Worm (Caenorhabditis elegans): ENCODE results near the gene W03B1.5.
A peak's percentile ranks its signal among the peaks of the same experiment; 100 is the strongest.

Gene W03B1.5

DNA sequence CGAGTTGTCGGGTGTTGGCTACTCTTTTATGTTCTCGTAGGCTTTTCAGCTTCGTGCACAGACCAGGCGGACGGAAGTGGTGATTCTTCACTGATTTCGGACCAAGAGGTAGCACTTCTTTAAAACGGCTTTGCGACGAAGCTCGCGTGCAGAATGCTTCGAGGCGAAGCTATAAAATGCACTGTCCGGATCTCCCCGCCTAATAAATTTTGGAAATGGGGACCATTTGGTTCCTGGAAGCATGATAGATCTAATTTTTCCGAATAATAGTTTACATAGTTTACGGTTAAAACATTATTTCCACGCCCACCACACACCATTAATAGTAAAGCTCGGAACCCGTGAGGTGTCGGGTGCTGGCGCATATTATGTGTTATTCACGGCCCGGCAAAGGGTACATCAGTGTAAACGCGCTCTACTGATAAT, 655 bp upstream of the W03B1.5 start (continued):
- peak; percentile 61 for TF ChIP-seq hmg-1.2 (GFP tag; IDR thresholded peaks at IDR 0.05)
- TF ChIP-seq nhr-80 (tag; optimal IDR thresholded peaks at IDR 0.05): no peak
- peak; percentile 25 for TF ChIP-seq lsy-27 (tag; optimal IDR thresholded peaks at IDR 0.05; ENCODE audit: borderline replicate concordance, insufficient read depth)
- no peak for TF ChIP-seq nfya-2 (GFP tag; IDR thresholded peaks at IDR 0.05)
- no peak for TF ChIP-seq lin-40 (tag; optimal IDR thresholded peaks at IDR 0.05)
- TF ChIP-seq Y53F4B.3 (GFP tag; IDR thresholded peaks at IDR 0.05): no peak; the same call in 1 of the 2 replicates
- TF ChIP-seq nhr-27 (tag; optimal IDR thresholded peaks at IDR 0.05): no peak
- no peak for TF ChIP-seq hlh-12 (tag; optimal IDR thresholded peaks at IDR 0.05)
- TF ChIP-seq egl-44 (GFP tag; IDR thresholded peaks at IDR 0.05): no peak
- no peak for TF ChIP-seq aptf-2 (GFP tag; conservative IDR thresholded peaks at IDR 0.05)
- peak; percentile 64; the same call in 1 of the 2 replicates for TF ChIP-seq hsf-1 (GFP tag; IDR thresholded peaks at IDR 0.05)
- TF ChIP-seq snpc-4 (GFP tag; optimal IDR thresholded peaks at IDR 0.05): peak; percentile 85
- peak; percentile 83 to 96 (median 92) for TF ChIP-seq snpc-4 (tag; optimal IDR thresholded peaks at IDR 0.05)
- TF ChIP-seq ama-1 (optimal IDR thresholded peaks at IDR 0.05): peak; percentile 50
- TF ChIP-seq ama-1 (GFP tag; optimal IDR thresholded peaks at IDR 0.05): no peak
- no peak for TF ChIP-seq chd-7 (tag; optimal IDR thresholded peaks at IDR 0.05)
- TF ChIP-seq F57A8.1 (GFP tag; optimal IDR thresholded peaks at IDR 0.05): no peak
- TF ChIP-seq efl-1 (GFP tag; optimal IDR thresholded peaks at IDR 0.05): peak; percentile 29
- no peak for TF ChIP-seq rec-8 (tag; optimal IDR thresholded peaks at IDR 0.05)
- TF ChIP-seq Y56A3A.18 (GFP tag; IDR thresholded peaks at IDR 0.05): no peak
- no peak for TF ChIP-seq B0261.1 (tag; optimal IDR thresholded peaks at IDR 0.05)
- TF ChIP-seq attf-5 (GFP tag; optimal IDR thresholded peaks at IDR 0.05): no peak
- TF ChIP-seq madf-6 (GFP tag; IDR thresholded peaks at IDR 0.05): peak; percentile 85
- peak; percentile 48; the same call in 1 of the 2 replicates for TF ChIP-seq Y79H2A.3 (GFP tag; conservative IDR thresholded peaks at IDR 0.05)
- no peak for TF ChIP-seq ztf-22 (GFP tag; optimal IDR thresholded peaks at IDR 0.05)
- peak; percentile 60 for TF ChIP-seq die-1 (tag; optimal IDR thresholded peaks at IDR 0.05)
- peak; percentile 81 for TF ChIP-seq F23B12.7 (tag; optimal IDR thresholded peaks at IDR 0.05; ENCODE audit: insufficient read depth)
- TF ChIP-seq ZK185.1 (tag; optimal IDR thresholded peaks at IDR 0.05; ENCODE audit: poor library complexity, severe bottlenecking): no peak
- TF ChIP-seq hlh-26 (GFP tag; conservative IDR thresholded peaks at IDR 0.05): no peak
- no peak for TF ChIP-seq fkh-3 (tag; optimal IDR thresholded peaks at IDR 0.05)
- TF ChIP-seq B0035.1 (tag; optimal IDR thresholded peaks at IDR 0.05): no peak
- TF ChIP-seq mel-28 (tag; optimal IDR thresholded peaks at IDR 0.05; ENCODE audit: borderline replicate concordance): no peak
- TF ChIP-seq mes-4 (tag; optimal IDR thresholded peaks at IDR 0.05): peak; percentile 9
- TF ChIP-seq pha-4 (tag; optimal IDR thresholded peaks at IDR 0.05): no peak
- no peak for TF ChIP-seq gei-17 (GFP tag; optimal IDR thresholded peaks at IDR 0.05)
- no peak for TF ChIP-seq ztf-6 (GFP tag; IDR thresholded peaks at IDR 0.05)
- TF ChIP-seq F37B4.10 (GFP tag; IDR thresholded peaks at IDR 0.05): no peak
- no peak for TF ChIP-seq ccch-3 (GFP tag; optimal IDR thresholded peaks at IDR 0.05)
- TF ChIP-seq lin-35 (GFP tag; optimal IDR thresholded peaks at IDR 0.05): no peak
- peak; percentile 74 for TF ChIP-seq lsl-1 (GFP tag; optimal IDR thresholded peaks at IDR 0.05)
- TF ChIP-seq aptf-3 (GFP tag; IDR thresholded peaks at IDR 0.05): 0 out of 2 replicates have a peak, but pooled peaks have one; percentile 55
- no peak for TF ChIP-seq F10E7.11 (tag; optimal IDR thresholded peaks at IDR 0.05)
- no peak for TF ChIP-seq K12H6.12 (tag; optimal IDR thresholded peaks at IDR 0.05)
- no peak for TF ChIP-seq unc-130 (GFP tag; optimal IDR thresholded peaks at IDR 0.05)
- TF ChIP-seq snpc-1.1 (tag; optimal IDR thresholded peaks at IDR 0.05; ENCODE audit: insufficient read depth): peak; percentile 95
- TF ChIP-seq C06A6.2 (GFP tag; conservative IDR thresholded peaks at IDR 0.05): no peak
- TF ChIP-seq ceh-40 (GFP tag; IDR thresholded peaks at IDR 0.05): no peak
- no peak for TF ChIP-seq tbx-9 (tag; optimal IDR thresholded peaks at IDR 0.05; ENCODE audit: borderline replicate concordance)
- TF ChIP-seq ceh-79 (tag; optimal IDR thresholded peaks at IDR 0.05): no peak
